In the genomic region with DNA sequence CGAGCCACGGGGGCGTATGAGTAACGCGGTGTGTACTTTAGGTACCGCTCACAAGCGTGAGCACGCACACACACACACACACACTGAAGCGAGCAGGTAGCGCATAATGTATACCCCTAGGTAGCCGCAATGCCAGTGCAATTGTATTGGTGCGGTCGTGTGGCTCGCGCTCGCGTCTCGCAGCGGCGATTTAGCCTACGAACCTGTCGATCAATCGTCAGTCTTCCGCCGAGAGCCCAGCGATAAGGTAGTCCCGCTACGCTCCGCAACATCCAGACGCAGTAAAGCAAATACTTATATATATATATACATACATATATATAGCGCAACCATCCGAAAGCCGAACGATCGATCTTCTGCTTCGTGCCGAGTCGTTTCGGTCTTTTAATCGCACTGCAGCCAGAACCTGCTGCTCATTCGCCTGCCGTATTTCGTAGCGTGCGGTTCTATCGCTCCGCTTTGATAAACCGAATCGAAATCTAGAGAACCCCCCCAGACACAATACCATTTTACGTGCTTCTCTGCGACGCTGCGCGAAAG, we compare ENCODE assay signal across 2 fruit fly cellular contexts.
A peak's percentile ranks its signal among the peaks of the same experiment; 100 is the strongest.
TF ChIP-seq lines count a peak whose summit lies in the region.

A gene (plus strand): TSS at position 215 of the 540 bp plus-strand sequence.

TF ChIP-seq in whole organism, embryonic, 481 proteins besides CTCF, POLR2A, EP300 and RAD21 (continued from another document and continues in another):
- no peak for TF ChIP-seq Dfd (GFP tag; optimal IDR thresholded peaks at IDR 0.05; lab: Kevin White, UChicago)
- no peak for TF ChIP-seq Oaz (GFP tag; IDR thresholded peaks at IDR 0.05; lab: Robert Waterston, UW)
- TF ChIP-seq lab (GFP tag; optimal IDR thresholded peaks at IDR 0.05; lab: Kevin White, UChicago): peak; percentile 82
- no peak for TF ChIP-seq CG9817 (tag; optimal IDR thresholded peaks at IDR 0.05; lab: Kevin White, UChicago)
- TF ChIP-seq tin (GFP tag; optimal IDR thresholded peaks at IDR 0.05; lab: Kevin White, UChicago): no peak
- TF ChIP-seq Taf1 (GFP tag; IDR thresholded peaks at IDR 0.05; lab: Robert Waterston, UW): 0 out of 2 replicates have a peak, but pooled peaks have one; percentile 29
- TF ChIP-seq crol (GFP tag; IDR thresholded peaks at IDR 0.05; lab: Robert Waterston, UW): peak; percentile 67
- TF ChIP-seq sens (GFP tag; lab: Kevin White, UChicago): peak; percentile 79
- peak; percentile 37 for TF ChIP-seq CG12391 (tag; optimal IDR thresholded peaks at IDR 0.05; lab: Kevin White, UChicago)
- TF ChIP-seq CG12659 (GFP tag; optimal IDR thresholded peaks at IDR 0.05; lab: Kevin White, UChicago): peak; percentile 1
- peak; percentile 26; the same call in 1 of the 2 replicates for TF ChIP-seq CG32532 (GFP tag; IDR thresholded peaks at IDR 0.05; lab: Robert Waterston, UW)
- TF ChIP-seq Hr39 (optimal IDR thresholded peaks at IDR 0.05; lab: Kevin White, UChicago): no peak
- TF ChIP-seq CG14860 (GFP tag; IDR thresholded peaks at IDR 0.05; lab: Robert Waterston, UW; ENCODE audit: partially characterized antibody): 0 out of 3 replicates have a peak, but pooled peaks have one; percentile 31
- TF ChIP-seq wek (GFP tag; optimal IDR thresholded peaks at IDR 0.05; lab: Kevin White, UChicago): peak; percentile 42
- TF ChIP-seq Max (GFP tag; optimal IDR thresholded peaks at IDR 0.05; lab: Kevin White, UChicago): no peak
- TF ChIP-seq CG3065 (GFP tag; optimal IDR thresholded peaks at IDR 0.05; lab: Kevin White, UChicago): no peak
- peak; percentile 21 for TF ChIP-seq zen (tag; optimal IDR thresholded peaks at IDR 0.05; lab: Kevin White, UChicago)
- no peak for TF ChIP-seq Xbp1 (GFP tag; optimal IDR thresholded peaks at IDR 0.05; lab: Kevin White, UChicago)
- no peak for TF ChIP-seq CG17328 (GFP tag; IDR thresholded peaks at IDR 0.05; lab: Robert Waterston, UW)
- peak; percentile 16; the same call in 1 of the 2 replicates for TF ChIP-seq Dref (GFP tag; IDR thresholded peaks at IDR 0.05; lab: Robert Waterston, UW)
- no peak for TF ChIP-seq Dad (GFP tag; optimal IDR thresholded peaks at IDR 0.05; lab: Kevin White, UChicago)
- peak; percentile 64 for TF ChIP-seq CG5180 (GFP tag; optimal IDR thresholded peaks at IDR 0.05; lab: Kevin White, UChicago)
- peak; percentile 23 for TF ChIP-seq PHDP (tag; optimal IDR thresholded peaks at IDR 0.05; lab: Kevin White, UChicago)
- TF ChIP-seq CG2116 (GFP tag; optimal IDR thresholded peaks at IDR 0.05; lab: Kevin White, UChicago): peak; percentile 20
- TF ChIP-seq CG7271 (tag; optimal IDR thresholded peaks at IDR 0.05; lab: Kevin White, UChicago): no peak
- no peak for TF ChIP-seq Elba2 (GFP tag; optimal IDR thresholded peaks at IDR 0.05; lab: Kevin White, UChicago)
- TF ChIP-seq Dbx (GFP tag; IDR thresholded peaks at IDR 0.05; lab: Robert Waterston, UW): peak; percentile 39; the same call in 1 of the 3 replicates
- TF ChIP-seq Ssrp (tag; optimal IDR thresholded peaks at IDR 0.05; lab: Kevin White, UChicago): no peak
- TF ChIP-seq CG15011 (GFP tag; optimal IDR thresholded peaks at IDR 0.05; lab: Kevin White, UChicago): no peak
- TF ChIP-seq CG6272 (GFP tag; IDR thresholded peaks at IDR 0.05; lab: Robert Waterston, UW): no peak
- TF ChIP-seq al (GFP tag; IDR thresholded peaks at IDR 0.05; lab: Robert Waterston, UW): no peak
- no peak for TF ChIP-seq CG8478 (optimal IDR thresholded peaks at IDR 0.05; lab: Kevin White, UChicago)
- TF ChIP-seq lov (optimal IDR thresholded peaks at IDR 0.05; lab: Kevin White, UChicago): no peak
- TF ChIP-seq lov (GFP tag; IDR thresholded peaks at IDR 0.05; lab: Robert Waterston, UW): 0 out of 3 replicates have a peak, but pooled peaks have one; percentile 13
- no peak for TF ChIP-seq sc (optimal IDR thresholded peaks at IDR 0.05; lab: Kevin White, UChicago)
- TF ChIP-seq sc (GFP tag; optimal IDR thresholded peaks at IDR 0.05; lab: Kevin White, UChicago): peak; percentile 10
- TF ChIP-seq tup (GFP tag; optimal IDR thresholded peaks at IDR 0.05; lab: Kevin White, UChicago): peak; percentile 45
- peak; percentile 11 for TF ChIP-seq trem (tag; optimal IDR thresholded peaks at IDR 0.05; lab: Kevin White, UChicago)
- no peak for TF ChIP-seq CG14050 (GFP tag; IDR thresholded peaks at IDR 0.05; lab: Robert Waterston, UW)
- no peak for TF ChIP-seq Dip2 (GFP tag; IDR thresholded peaks at IDR 0.05; lab: Robert Waterston, UW)
- TF ChIP-seq CG3407 (GFP tag; optimal IDR thresholded peaks at IDR 0.05; lab: Kevin White, UChicago): peak; percentile 29
- TF ChIP-seq Hsf (GFP tag; optimal IDR thresholded peaks at IDR 0.05; lab: Kevin White, UChicago): no peak
- TF ChIP-seq ara (GFP tag; IDR thresholded peaks at IDR 0.05; lab: Robert Waterston, UW): 0 out of 2 replicates have a peak, but pooled peaks have one; percentile 14
- no peak for TF ChIP-seq CG1024 (GFP tag; IDR thresholded peaks at IDR 0.05; lab: Robert Waterston, UW)
- peak; percentile 16 for TF ChIP-seq CG14710 (tag; optimal IDR thresholded peaks at IDR 0.05; lab: Kevin White, UChicago)
- peak; percentile 17 for TF ChIP-seq Dek (tag; optimal IDR thresholded peaks at IDR 0.05; lab: Kevin White, UChicago)
- TF ChIP-seq CG2875 (GFP tag; optimal IDR thresholded peaks at IDR 0.05; lab: Kevin White, UChicago): no peak
- TF ChIP-seq nerfin-1 (tag; optimal IDR thresholded peaks at IDR 0.05; lab: Kevin White, UChicago): no peak
- TF ChIP-seq CG10321 (GFP tag; IDR thresholded peaks at IDR 0.05; lab: Robert Waterston, UW): peak; percentile 20; the same call in 1 of the 2 replicates
- no peak for TF ChIP-seq klu (GFP tag; IDR thresholded peaks at IDR 0.05; lab: Robert Waterston, UW)
- TF ChIP-seq slp2 (GFP tag; optimal IDR thresholded peaks at IDR 0.05; lab: Kevin White, UChicago): no peak
- no peak for TF ChIP-seq Myb (GFP tag; optimal IDR thresholded peaks at IDR 0.05; lab: Kevin White, UChicago)
- TF ChIP-seq mirr (GFP tag; optimal IDR thresholded peaks at IDR 0.05; lab: Kevin White, UChicago): peak; percentile 86
- TF ChIP-seq CkIIα-i1 (GFP tag; IDR thresholded peaks at IDR 0.05; lab: Robert Waterston, UW): no peak
- peak; percentile 52 for TF ChIP-seq grn (GFP tag; optimal IDR thresholded peaks at IDR 0.05; lab: Kevin White, UChicago)
- no peak for TF ChIP-seq NC2β (GFP tag; optimal IDR thresholded peaks at IDR 0.05; lab: Kevin White, UChicago)
- TF ChIP-seq vnd (GFP tag; IDR thresholded peaks at IDR 0.05; lab: Robert Waterston, UW; ENCODE audit: partially characterized antibody): no peak
- TF ChIP-seq Nf-YC (tag; optimal IDR thresholded peaks at IDR 0.05; lab: Kevin White, UChicago): peak; percentile 86
- TF ChIP-seq CG15269 (tag; optimal IDR thresholded peaks at IDR 0.05; lab: Kevin White, UChicago): peak; percentile 56
- TF ChIP-seq B-H1 (GFP tag; IDR thresholded peaks at IDR 0.05; lab: Robert Waterston, UW): no peak; the same call in 2 of the 3 replicates
- peak; percentile 11 for TF ChIP-seq NC2α (GFP tag; optimal IDR thresholded peaks at IDR 0.05; lab: Kevin White, UChicago)
- peak; percentile 84 for TF ChIP-seq Med (GFP tag; lab: Kevin White, UChicago)
- peak; percentile 28; the same call in 1 of the 3 replicates for TF ChIP-seq CG34224 (GFP tag; IDR thresholded peaks at IDR 0.05; lab: Robert Waterston, UW; ENCODE audit: partially characterized antibody)

TF ChIP-seq in whole organism, prepupa, 60 proteins besides CTCF, POLR2A, EP300 and RAD21 (continued from another document):
- TF ChIP-seq ss (GFP tag; optimal IDR thresholded peaks at IDR 0.05; lab: Kevin White, UChicago) (peak; percentile 74 to 88), CG15336 (GFP tag; IDR thresholded peaks at IDR 0.05; lab: Robert Waterston, UW) (peak; percentile 59), CG6163 (GFP tag; IDR thresholded peaks at IDR 0.05; lab: Robert Waterston, UW) (peak; percentile 37; the same call in 1 of the 3 replicates), esn (GFP tag; optimal IDR thresholded peaks at IDR 0.05; lab: Kevin White, UChicago) (peak; percentile 25), CG4318 (GFP tag; optimal IDR thresholded peaks at IDR 0.05; lab: Kevin White, UChicago) (no peak), Sox102F (GFP tag; optimal IDR thresholded peaks at IDR 0.05; lab: Kevin White, UChicago) (peak; percentile 59), achi (GFP tag; optimal IDR thresholded peaks at IDR 0.05; lab: Kevin White, UChicago) (peak; percentile 19), net (GFP tag; optimal IDR thresholded peaks at IDR 0.05; lab: Kevin White, UChicago) (peak; percentile 65), topi (GFP tag; optimal IDR thresholded peaks at IDR 0.05; lab: Kevin White, UChicago) (peak; percentile 46)
